Worm (Caenorhabditis elegans): ENCODE data around the gene fbxb-118.
A peak's percentile ranks its signal among the peaks of the same experiment; 100 is the strongest.

fbxb-118 gene

DNA sequence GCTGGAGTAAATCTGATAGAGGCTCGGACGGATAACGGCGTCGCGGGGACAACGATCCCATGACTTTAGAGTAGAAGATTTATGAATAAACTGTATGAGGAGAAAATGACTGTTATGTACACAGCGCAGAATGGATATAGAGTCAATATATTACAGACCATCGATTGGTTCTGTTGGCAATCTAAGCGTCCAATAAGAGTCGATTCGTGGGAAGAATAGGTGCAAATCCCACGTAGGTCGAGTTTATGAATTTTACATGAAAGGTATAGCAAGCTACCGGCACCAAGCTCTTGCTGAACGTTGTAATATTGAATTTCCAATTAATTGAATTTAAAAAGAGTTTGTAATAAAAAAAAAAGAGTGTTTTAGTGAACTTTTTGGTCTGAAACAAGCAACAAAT is at the start of gene fbxb-118:
TSS of gene fbxb-118 (minus strand) at position 101 of the 400 bp plus-strand sequence.
- no peak for TF ChIP-seq ham-2 (GFP tag; optimal IDR thresholded peaks at IDR 0.05)
- no peak for TF ChIP-seq hlh-1 (tag; optimal IDR thresholded peaks at IDR 0.05)
- TF ChIP-seq zip-8 (tag; optimal IDR thresholded peaks at IDR 0.05), result no peak

DNA sequence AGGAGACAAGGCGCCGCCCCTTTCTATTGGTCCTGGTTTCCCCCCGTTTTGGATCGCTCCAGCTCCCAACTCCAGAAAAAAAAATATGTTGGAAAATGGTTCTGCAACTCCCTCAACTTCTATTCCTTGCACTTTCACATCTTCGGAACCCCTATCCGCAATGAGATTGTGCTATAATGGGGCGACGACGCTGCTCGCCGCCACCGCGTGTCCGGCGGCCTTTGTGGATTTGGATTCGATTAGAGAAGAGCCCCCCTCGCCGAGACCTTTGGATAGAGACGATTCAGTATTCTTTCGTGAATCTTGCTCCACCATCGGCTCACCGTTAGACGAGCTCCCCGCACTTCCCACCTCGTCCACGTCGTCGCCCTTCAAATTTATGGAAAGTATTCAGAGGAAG is 43.3 kb upstream of the fbxb-118 start:
- TF ChIP-seq sptf-1 (tag; optimal IDR thresholded peaks at IDR 0.05), result no peak
- peak; percentile 29 for TF ChIP-seq ces-1 (GFP tag; optimal IDR thresholded peaks at IDR 0.05)

DNA sequence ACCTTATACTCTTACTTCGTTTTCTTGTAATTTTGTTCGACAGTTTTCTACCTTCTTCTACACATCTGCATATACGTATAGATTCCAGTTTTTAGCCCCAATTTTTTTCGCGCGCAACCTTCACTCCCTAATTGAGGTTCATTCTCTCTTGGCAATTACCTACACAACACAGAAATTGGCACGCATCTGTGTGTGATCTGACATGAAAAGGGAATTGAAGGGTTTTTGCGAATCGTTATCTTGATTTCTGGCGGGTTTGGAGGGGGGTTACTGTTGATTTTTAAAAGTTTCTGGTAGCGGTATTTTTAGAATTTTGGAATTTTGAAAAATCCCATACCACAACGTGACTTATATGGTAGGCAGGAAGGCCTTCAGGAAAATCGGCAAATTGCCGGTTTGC is 38.8 kb upstream of the fbxb-118 start:
- TF ChIP-seq unc-120 (tag; optimal IDR thresholded peaks at IDR 0.05; ENCODE audit: poor library complexity, severe bottlenecking), result no peak
- peak; percentile 14 for TF ChIP-seq elt-1 (tag; optimal IDR thresholded peaks at IDR 0.05; ENCODE audit: borderline replicate concordance, insufficient read depth)

DNA sequence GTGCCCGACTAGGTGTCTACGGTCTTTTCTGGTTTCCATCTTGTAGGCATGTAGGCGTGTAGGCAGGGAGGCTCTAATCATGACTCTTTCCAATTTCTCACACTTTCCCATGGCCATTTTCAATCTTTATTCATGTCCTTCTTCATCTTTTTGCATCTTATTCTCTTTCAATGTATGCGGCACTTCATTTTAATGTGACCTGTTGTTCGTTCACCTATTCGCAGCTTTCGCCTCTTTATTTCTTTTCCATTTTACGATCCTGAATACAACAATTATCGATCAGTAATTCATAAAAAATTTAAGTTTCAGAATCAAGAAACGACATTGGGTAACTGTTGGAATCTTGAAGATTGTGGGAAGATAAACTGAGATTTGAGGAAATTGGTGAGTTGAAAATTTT is 36.6 kb upstream of the fbxb-118 start, which contains the start of gene rhgf-2:
TSS of gene rhgf-2 (plus strand) at position 301 of the 400 bp plus-strand sequence.
- TF ChIP-seq ceh-39 (tag; optimal IDR thresholded peaks at IDR 0.05) (no peak), tbx-8 (GFP tag; optimal IDR thresholded peaks at IDR 0.05) (no peak), ham-2 (GFP tag; optimal IDR thresholded peaks at IDR 0.05) (no peak)

DNA sequence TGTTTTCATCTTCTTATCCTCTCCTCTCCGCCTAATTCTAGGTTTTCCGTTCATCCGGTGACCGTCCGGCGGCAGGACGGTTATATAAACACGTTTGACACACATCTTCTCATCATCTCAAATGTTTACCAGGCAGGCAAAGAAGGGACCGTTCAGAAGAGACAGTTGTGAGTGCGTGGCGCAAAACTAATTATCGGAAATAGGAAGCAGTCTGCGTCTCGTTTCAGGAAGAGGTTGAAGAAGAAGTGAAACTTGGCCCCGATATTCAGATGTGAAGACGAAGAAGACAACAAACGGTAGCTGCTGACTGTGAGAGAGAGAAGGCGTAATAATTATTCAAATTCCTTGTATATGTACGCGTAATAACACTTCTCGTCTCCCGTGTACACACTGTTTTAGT is 34.9 kb upstream of the fbxb-118 start:
- TF ChIP-seq drap-1 (GFP tag; optimal IDR thresholded peaks at IDR 0.05), result no peak
- no peak for TF ChIP-seq sptf-1 (tag; optimal IDR thresholded peaks at IDR 0.05)
- no peak for TF ChIP-seq sem-2 (GFP tag; optimal IDR thresholded peaks at IDR 0.05)
- TF ChIP-seq ceh-39 (tag; optimal IDR thresholded peaks at IDR 0.05), result no peak
- TF ChIP-seq ham-2 (GFP tag; optimal IDR thresholded peaks at IDR 0.05), result peak; percentile 78
- TF ChIP-seq pha-4 (tag; optimal IDR thresholded peaks at IDR 0.05), result no peak
- TF ChIP-seq snpc-4 (tag; optimal IDR thresholded peaks at IDR 0.05), result no peak
- TF ChIP-seq flh-1 (GFP tag; optimal IDR thresholded peaks at IDR 0.05), result no peak
- TF ChIP-seq bed-3 (GFP tag; optimal IDR thresholded peaks at IDR 0.05), result no peak
- TF ChIP-seq ceh-43 (GFP tag; optimal IDR thresholded peaks at IDR 0.05), result peak; percentile 0
- no peak for TF ChIP-seq mab-5 (tag; optimal IDR thresholded peaks at IDR 0.05)
- peak; percentile 33 for TF ChIP-seq unc-62 (GFP tag; optimal IDR thresholded peaks at IDR 0.05)
- no peak for TF ChIP-seq nhr-12 (tag; optimal IDR thresholded peaks at IDR 0.05)
- TF ChIP-seq tbx-8 (GFP tag; optimal IDR thresholded peaks at IDR 0.05), result no peak
- no peak for TF ChIP-seq hlh-1 (tag; optimal IDR thresholded peaks at IDR 0.05)

DNA sequence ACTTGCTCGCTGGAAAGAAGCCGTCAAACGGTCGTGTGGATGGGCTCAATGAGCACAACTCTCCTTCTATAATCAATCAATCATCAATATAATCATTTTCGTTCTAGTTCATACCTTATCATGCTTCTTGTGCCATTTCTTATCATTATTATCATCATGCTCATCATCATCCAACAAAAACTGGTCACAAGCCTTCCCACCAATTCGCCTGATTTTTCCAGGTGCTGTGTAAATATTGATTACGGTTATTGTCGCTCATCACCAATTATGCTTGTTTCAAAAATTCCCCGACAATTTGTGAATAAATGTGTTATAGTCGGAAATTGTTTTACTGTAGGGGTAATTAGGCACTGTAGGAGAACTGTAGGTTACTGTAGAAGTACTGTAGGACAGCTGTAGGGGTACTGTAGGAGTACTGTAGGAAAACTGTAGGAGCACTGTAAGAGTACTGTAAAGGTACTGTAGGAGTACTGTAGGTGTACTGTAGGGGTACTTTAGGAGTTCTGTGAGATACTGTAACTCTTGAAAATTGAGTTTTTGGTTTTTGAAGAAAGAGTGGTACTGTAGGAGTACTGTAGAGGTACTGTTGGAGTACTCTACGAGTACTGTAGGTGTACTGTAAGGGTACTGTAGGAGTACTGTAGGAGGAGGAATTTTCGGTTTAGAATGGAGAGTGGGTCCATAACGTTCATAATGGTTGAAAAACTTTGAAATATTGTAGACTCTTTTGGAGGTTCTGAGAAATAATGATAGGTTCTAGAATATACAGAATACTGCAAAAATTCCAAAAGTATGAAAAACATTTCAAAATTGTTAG is 30.3 kb upstream of the fbxb-118 start:
- TF ChIP-seq elt-1 (tag; optimal IDR thresholded peaks at IDR 0.05; ENCODE audit: borderline replicate concordance, insufficient read depth) (no peak), blmp-1 (tag; optimal IDR thresholded peaks at IDR 0.05) (no peak), ces-1 (GFP tag; optimal IDR thresholded peaks at IDR 0.05) (peak; percentile 31), lsy-2 (tag; optimal IDR thresholded peaks at IDR 0.05) (peak; percentile 43)

DNA sequence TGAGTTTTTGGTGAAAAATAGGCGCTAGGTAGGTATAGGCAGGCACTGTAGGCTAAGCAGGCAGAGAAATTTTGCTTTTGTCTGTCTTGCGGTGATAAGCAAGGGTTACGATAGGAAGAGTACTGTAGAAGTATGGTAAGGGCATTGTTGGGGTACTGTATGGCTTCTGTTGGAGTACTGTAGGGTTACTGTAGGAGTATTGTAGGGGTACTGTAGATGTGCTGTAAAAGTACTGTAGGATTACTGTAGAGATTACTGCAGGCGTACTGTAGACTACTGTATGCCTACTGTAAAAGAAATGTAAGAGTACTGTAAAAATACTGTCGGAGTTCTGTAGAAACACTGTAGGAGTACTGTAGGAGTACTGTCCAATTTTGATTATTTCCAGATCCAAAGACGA is 28.6 kb upstream of the fbxb-118 start:
- no peak for TF ChIP-seq mls-2 (tag; optimal IDR thresholded peaks at IDR 0.05)

DNA sequence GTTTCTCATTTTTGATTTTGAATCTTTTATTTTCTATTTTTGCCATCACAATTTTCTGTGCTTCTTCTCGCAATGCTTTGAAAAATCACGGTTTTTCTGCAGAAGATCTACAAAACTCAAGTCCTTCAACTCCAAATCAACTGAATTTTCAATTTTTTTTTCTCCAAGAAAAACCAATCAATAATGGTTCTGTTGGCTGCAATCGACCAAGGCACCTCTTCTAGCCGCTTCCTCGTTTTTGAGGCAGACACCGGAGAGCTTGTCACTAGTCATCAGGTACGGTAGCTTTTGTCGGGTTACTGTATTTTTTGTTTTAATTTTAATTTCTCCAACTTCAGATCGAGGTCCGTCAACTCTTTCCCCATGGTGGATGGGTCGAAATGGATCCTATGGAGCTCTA is 27.9 kb upstream of the fbxb-118 start, which contains the start of gene R11F4.1:
TSS of gene R11F4.1 (plus strand) at position 103 of the 400 bp plus-strand sequence.
- TF ChIP-seq lin-13 (tag; optimal IDR thresholded peaks at IDR 0.05) (no peak), lsy-2 (tag; optimal IDR thresholded peaks at IDR 0.05) (no peak), nhr-237 (tag; optimal IDR thresholded peaks at IDR 0.05) (no peak), elt-3 (tag; optimal IDR thresholded peaks at IDR 0.05) (no peak), M03D4.4 (tag; optimal IDR thresholded peaks at IDR 0.05) (no peak), ceh-39 (tag; optimal IDR thresholded peaks at IDR 0.05) (no peak), unc-120 (tag; optimal IDR thresholded peaks at IDR 0.05; ENCODE audit: poor library complexity, severe bottlenecking) (no peak), mep-1 (tag; optimal IDR thresholded peaks at IDR 0.05) (no peak), nhr-76 (tag; optimal IDR thresholded peaks at IDR 0.05) (no peak), snpc-4 (tag; optimal IDR thresholded peaks at IDR 0.05) (no peak), pha-4 (tag; optimal IDR thresholded peaks at IDR 0.05) (no peak), lin-32 (GFP tag; optimal IDR thresholded peaks at IDR 0.05) (no peak), tbx-8 (GFP tag; optimal IDR thresholded peaks at IDR 0.05) (no peak), nhr-2 (tag; optimal IDR thresholded peaks at IDR 0.05) (no peak), flh-1 (GFP tag; optimal IDR thresholded peaks at IDR 0.05) (no peak), unc-62 (GFP tag; optimal IDR thresholded peaks at IDR 0.05) (no peak), nhr-28 (tag; optimal IDR thresholded peaks at IDR 0.05) (no peak), zip-8 (tag; optimal IDR thresholded peaks at IDR 0.05) (no peak), hlh-1 (tag; optimal IDR thresholded peaks at IDR 0.05) (no peak), unc-39 (tag; optimal IDR thresholded peaks at IDR 0.05) (no peak)

All from whole organism, mixed stage, embryonic.